Fruit fly (Drosophila melanogaster) whole organism: ENCODE results near the gene CG11560.

ENCODE experiments used
- CG8478 ChIP-seq: fragments of >200 bp; optimal IDR thresholded peaks from 2 replicates; lab custom pipeline; 2018; ENCODE audit warnings: inconsistent platforms
- Dll ChIP-seq: fragments of >200 bp; optimal IDR thresholded peaks from 2 replicates; lab custom pipeline; 2017
- EcR ChIP-seq, 2 experiments: fragments of >200 bp; optimal IDR thresholded peaks; 2 replicates each; lab custom pipeline; 2017; ENCODE audit warnings: missing biosample characterization in 2 of 2, missing genetic modification characterization in 2 of 2, missing genetic modification reagents in 2 of 2
- pan ChIP-seq: fragments of >200 bp; optimal IDR thresholded peaks from 2 replicates; lab custom pipeline; 2017
- psq ChIP-seq: fragments of >200 bp; optimal IDR thresholded peaks from 2 replicates; lab custom pipeline; 2017
- usp ChIP-seq: fragments of >200 bp; optimal IDR thresholded peaks from 2 replicates; lab custom pipeline; 2017; ENCODE audit warnings: missing biosample characterization, missing genetic modification characterization, mixed read lengths

Gene CG11560

DNA sequence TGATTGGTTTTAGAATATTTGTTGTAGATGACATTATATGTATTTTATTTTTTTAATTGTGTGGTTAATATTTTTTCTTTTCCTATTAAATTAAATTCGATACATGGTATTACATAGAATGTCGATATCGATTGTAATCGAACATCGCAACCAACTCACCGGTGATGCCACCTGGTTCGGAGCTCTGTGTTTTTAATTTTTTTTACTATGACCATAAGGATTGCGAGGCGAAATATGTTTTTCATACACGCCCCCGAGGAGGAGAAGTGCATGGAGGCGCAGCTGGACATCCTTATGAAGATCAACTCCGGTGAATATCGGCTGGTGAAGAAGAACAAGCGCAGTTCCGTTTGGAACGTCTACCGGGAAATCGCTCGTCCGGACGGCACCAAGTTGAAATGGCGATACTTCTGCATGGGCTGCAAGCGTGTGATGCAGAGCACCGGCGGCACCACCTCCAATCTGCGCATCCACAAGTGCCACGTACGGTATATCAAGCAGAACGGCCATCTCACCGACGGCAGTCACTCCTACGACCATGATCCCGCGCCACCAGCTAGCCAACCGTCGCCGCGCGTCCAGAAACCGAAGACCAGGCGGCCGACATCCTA lies at the start of gene CG11560:
CG11560 (plus strand) TSS at position 145 of the 611 bp plus-strand sequence.
- no peak for TF ChIP-seq CG8478 (lab: Kevin White, UChicago)
- TF ChIP-seq pan (lab: Kevin White, UChicago) = no peak
- TF ChIP-seq Dll (lab: Kevin White, UChicago) = no peak
- no peak for TF ChIP-seq psq (lab: Kevin White, UChicago)
- TF ChIP-seq EcR (GFP tag; optimal IDR thresholded peaks at IDR 0.05; lab: Kevin White, UChicago) = no peak
- TF ChIP-seq usp = no peak

DNA sequence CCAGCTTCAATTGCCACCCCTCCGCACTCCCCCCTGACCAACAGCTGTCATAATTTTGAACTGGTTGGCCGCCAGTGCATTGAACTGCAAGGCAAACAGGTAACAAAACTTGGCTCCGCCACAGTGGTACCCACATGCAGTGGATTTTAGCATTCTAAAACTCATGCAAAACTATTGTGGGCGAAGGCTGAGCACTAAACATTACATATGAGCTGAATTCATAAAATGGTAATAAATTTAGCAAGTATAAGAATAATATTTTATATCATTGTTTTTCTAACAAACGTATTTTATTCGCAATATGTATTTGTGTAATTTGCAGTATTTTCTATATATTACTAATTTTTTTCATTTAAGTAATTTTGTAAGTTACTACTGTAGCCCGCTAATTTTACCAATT lies 47.4 kb upstream of the CG11560 start:
- TF ChIP-seq psq (lab: Kevin White, UChicago) = no peak
- TF ChIP-seq EcR (GFP tag; optimal IDR thresholded peaks at IDR 0.05; lab: Kevin White, UChicago) = peak in 1 of 2 experiments; percentile 44

DNA sequence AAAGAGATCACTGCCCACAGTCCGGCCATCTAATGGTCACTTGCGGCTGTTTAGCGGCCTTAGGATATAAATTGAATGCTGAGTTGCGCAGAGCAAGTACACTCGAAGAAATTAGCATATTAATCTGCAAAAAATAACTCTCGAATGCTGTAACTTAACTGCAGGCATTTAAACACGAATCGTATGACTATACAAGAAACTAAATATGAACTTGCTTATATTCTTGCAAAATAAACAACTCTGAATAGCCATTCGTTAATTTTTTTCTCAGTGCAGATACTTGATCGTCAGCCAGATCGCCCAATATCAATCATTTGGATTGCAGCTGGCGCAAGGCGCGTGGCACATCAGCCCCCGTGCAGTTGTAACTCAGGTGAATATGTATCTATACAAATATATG lies 46.7 kb upstream of the CG11560 start:
- TF ChIP-seq CG8478 (lab: Kevin White, UChicago) = no peak
- no peak for TF ChIP-seq usp
- TF ChIP-seq Dll (lab: Kevin White, UChicago) = no peak
- no peak for TF ChIP-seq EcR (GFP tag; optimal IDR thresholded peaks at IDR 0.05; lab: Kevin White, UChicago)
- TF ChIP-seq psq (lab: Kevin White, UChicago) = no peak
- no peak for TF ChIP-seq pan (lab: Kevin White, UChicago)

DNA sequence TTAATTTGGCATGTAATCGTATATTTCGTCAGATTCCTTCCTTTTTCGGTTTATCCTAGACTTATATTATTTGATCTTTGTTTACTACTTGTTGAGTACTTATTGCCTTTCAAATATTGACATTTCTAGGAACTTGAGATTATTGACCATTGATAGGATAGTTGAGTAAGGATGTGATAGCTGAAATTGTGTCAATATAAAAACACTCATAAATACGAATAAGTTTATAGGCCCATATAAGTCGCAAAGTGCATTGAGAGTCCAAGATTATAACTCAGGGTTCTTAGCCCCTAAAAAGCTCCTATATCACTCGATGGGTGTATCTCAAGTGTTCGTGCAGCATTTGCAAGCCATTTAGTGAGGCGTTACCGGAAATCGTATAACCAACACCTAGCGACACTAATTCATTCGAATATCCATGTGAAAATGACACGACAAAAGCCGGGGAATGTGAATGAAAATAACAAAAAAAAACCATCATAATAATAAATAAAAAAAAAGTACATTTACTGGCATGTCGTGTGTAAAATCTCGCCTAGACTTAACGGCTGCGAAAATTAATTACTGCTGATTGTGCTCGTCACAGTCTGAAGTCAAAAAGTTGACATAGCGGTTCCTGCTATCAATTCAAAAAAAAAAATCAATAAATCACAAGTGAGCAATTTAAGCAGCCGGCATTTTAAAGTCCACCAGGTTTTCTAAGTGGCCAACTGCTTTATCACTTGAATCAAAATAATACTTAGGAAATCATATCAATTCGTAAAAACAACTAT lies 45.8 kb upstream of the CG11560 start:
- TF ChIP-seq Dll (lab: Kevin White, UChicago) (no peak), usp (no peak), pan (lab: Kevin White, UChicago) (no peak), CG8478 (lab: Kevin White, UChicago) (no peak), EcR (GFP tag; optimal IDR thresholded peaks at IDR 0.05; lab: Kevin White, UChicago) (no peak), psq (lab: Kevin White, UChicago) (no peak)

DNA sequence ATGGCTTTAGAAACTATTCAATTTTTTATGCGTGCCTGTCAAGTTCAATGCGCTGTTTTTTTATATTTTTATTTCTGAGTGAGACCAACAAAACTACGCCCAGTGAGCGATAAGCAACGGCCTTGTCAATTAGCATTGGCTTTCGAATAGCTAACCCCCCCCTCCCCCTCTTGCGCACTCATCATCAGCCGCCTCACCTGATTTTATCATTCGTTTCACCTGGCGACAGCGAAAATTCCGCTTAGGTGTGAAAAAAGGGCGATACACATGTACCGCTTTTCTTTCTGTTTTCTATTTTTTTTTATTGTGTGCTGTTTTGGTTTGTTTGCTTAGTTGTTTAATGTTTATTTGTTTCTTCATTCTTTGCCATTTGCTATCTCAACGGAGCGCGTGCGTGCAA lies 44.9 kb upstream of the CG11560 start:
- TF ChIP-seq Dll (lab: Kevin White, UChicago) (no peak), CG8478 (lab: Kevin White, UChicago) (no peak), pan (lab: Kevin White, UChicago) (no peak), psq (lab: Kevin White, UChicago) (no peak), usp (no peak), EcR (GFP tag; optimal IDR thresholded peaks at IDR 0.05; lab: Kevin White, UChicago) (no peak)

DNA sequence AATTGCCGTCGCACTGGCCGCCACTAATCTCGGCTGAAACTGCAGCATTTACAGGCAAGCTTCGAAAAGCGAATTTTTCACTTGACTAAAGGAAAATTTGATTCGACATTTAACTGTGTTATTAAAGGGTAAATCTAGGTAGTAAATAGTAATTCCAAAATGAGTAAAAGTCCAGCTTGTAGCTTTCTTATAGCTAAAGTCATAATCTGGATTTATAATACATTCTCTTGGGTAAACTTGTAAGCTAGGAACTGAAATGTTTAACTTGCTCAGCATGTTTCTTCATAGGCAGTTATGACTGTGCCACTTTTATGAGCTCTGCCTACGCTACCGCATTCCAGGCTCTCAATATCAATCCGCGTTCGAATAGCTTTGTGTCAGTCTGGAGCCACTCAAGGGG lies 43.5 kb upstream of the CG11560 start:
- TF ChIP-seq usp (no peak), psq (lab: Kevin White, UChicago) (no peak), Dll (lab: Kevin White, UChicago) (no peak), EcR (GFP tag; optimal IDR thresholded peaks at IDR 0.05; lab: Kevin White, UChicago) (no peak), pan (lab: Kevin White, UChicago) (no peak), CG8478 (lab: Kevin White, UChicago) (no peak)

DNA sequence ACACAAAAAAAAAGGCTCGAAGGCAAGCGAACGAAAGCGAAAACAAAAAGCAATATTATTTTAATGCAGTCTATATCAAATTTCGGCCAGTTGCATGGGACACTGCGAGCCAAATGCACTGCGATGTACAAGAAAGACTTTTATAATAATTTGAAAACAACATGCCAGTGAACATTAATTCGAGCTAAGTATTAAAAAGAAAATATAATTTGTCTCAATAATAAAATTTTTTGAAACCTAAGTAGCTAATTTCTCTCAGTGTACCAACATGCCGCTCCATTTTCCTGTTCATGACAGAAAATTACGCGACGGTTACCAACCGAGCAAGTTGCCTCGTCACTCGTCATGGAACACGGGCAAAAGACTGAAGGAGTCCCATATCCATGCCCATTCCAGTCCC lies 42.5 kb upstream of the CG11560 start:
- TF ChIP-seq EcR (GFP tag; optimal IDR thresholded peaks at IDR 0.05; lab: Kevin White, UChicago) = no peak
- TF ChIP-seq usp = no peak
- TF ChIP-seq CG8478 (lab: Kevin White, UChicago) = no peak
- TF ChIP-seq pan (lab: Kevin White, UChicago) = no peak
- TF ChIP-seq psq (lab: Kevin White, UChicago) = no peak
- TF ChIP-seq Dll (lab: Kevin White, UChicago) = no peak

DNA sequence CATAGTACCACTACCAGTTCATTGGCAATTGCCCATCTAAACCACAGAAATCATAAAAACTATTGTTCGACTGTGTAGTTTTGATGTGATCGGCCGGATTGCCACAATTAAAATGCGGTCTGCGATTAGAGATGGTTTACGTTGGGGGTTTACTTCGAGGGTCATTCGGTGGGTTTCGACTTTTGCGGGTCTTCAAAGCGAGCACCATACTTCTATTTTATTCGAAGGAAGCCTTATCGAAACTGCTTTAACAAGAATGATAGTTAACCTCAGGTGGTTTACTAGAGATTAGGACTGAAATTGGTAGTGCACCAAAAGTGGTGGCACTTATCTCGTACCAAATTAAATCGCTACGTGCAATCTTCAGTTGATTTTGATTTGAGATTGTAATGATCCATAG lies 41.9 kb upstream of the CG11560 start:
- no peak for TF ChIP-seq Dll (lab: Kevin White, UChicago)
- no peak for TF ChIP-seq psq (lab: Kevin White, UChicago)
- no peak for TF ChIP-seq pan (lab: Kevin White, UChicago)
- TF ChIP-seq EcR (GFP tag; optimal IDR thresholded peaks at IDR 0.05; lab: Kevin White, UChicago) = no peak

DNA sequence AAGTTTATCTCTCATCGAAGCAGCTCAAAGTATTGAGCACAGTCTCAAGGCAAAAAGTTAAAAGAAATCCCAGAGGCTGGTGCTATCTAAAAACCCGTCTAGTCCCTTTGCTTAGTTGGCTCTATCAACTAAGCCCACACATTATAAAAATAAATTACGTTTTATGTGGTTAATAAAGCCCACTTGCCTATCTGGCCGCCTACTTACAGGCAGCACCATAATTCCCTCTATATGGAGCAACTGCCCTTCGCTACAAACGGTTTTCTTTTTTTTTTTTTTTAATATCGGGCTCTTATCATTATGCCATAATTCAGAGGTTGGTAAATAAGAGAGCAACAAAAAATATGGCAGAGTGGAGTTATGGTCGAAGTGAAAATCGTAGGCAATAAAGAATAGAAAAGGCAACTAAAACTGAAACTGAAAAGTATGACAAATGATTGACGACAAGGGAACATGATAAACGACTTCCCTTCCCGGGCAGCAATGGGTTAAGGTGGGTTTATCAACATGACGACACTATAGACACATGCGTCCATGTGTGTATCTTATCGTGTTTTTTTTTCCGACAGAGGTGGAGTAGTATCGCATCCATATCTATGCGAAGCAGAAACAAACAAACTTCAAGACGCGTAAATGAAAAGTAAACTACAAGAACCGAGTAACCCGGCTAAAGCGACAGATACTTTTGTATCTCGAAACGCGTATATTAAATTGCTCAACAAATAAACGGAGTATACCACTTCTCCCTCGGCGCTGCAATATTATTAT lies 41.1 kb upstream of the CG11560 start:
- TF ChIP-seq pan (lab: Kevin White, UChicago) = no peak
- no peak for TF ChIP-seq Dll (lab: Kevin White, UChicago)

DNA sequence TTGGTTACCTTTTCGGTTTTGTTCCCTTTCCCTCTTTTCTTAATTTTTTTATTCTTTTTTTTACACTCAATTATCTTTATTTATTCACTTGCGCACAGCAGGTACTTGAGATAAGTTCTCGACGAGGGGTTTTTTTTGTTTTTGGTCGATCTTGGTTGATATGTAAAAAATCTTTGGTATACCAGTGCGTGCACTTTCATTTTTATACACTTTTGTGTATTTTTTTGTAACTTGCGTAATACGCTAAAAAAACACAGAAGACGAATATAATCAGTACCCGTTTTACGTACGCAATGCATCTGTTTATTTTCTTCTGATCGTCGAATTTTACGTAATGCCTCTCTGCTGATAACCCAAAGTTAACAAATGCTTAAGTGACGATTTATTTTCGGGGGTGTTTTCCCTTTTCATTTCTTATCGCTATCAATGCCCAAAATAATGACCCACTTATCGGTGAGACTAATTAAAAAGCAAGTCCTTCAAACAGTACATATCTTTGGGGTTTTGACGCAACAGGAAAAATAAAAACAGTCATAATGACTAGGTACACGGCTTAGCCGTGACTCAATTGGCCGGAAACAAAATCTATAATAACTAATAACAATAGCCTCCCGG lies 40.4 kb upstream of the CG11560 start:
- TF ChIP-seq Dll (lab: Kevin White, UChicago) (no peak), pan (lab: Kevin White, UChicago) (no peak), usp (no peak), EcR (GFP tag; optimal IDR thresholded peaks at IDR 0.05; lab: Kevin White, UChicago) (no peak), psq (lab: Kevin White, UChicago) (no peak), CG8478 (lab: Kevin White, UChicago) (no peak)

DNA sequence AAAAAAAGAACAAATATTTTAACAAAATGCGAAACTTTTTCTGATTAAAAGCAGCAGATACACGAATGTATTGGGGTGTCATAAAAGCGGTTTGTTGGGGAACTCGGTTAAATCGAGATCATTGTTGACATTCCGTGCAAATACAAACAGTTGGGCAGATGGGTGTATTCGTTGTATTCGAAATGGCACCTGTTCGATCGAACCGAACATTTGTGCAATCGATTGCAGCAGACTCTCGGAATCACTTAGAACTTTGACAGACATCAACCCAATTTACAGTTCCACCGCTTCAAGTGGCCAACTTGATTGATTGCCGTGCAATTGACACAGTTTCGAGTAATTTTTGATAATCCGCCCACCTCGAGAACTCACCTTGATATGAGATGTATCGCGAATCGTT lies 39.4 kb upstream of the CG11560 start:
- TF ChIP-seq EcR (GFP tag; optimal IDR thresholded peaks at IDR 0.05; lab: Kevin White, UChicago) (no peak), CG8478 (lab: Kevin White, UChicago) (no peak), psq (lab: Kevin White, UChicago) (no peak), usp (no peak), pan (lab: Kevin White, UChicago) (no peak)
